Worm (Caenorhabditis elegans) whole organism, mixed stage, embryonic: ENCODE data around the gene pdhb-1.

Experiments used
- ces-1 ChIP-seq: fragments of 150-350 bp; optimal IDR thresholded peaks from 2 replicates; lab custom pipeline; 2014; ENCODE audit warnings: missing biosample characterization, missing genetic modification reagents, missing genetic modification characterization
- elt-3 ChIP-seq: fragments of 150-350 bp; optimal IDR thresholded peaks from 2 replicates; lab custom pipeline; 2014; ENCODE audit warnings: missing biosample characterization, missing genetic modification characterization
- mep-1 ChIP-seq: fragments of 150-350 bp; optimal IDR thresholded peaks from 2 replicates; lab custom pipeline; 2017; ENCODE audit warnings: missing biosample characterization, missing genetic modification reagents, missing genetic modification characterization, inconsistent platforms
- nhr-237 ChIP-seq: fragments of 150-350 bp; optimal IDR thresholded peaks from 2 replicates; lab custom pipeline; 2014; ENCODE audit warnings: missing biosample characterization, missing genetic modification characterization
- pha-4 ChIP-seq: fragments of 150-350 bp; optimal IDR thresholded peaks from 2 replicates; lab custom pipeline; 2018; ENCODE audit warnings: missing biosample characterization, missing genetic modification reagents, missing genetic modification characterization
- unc-62 ChIP-seq: fragments of 150-350 bp; optimal IDR thresholded peaks from 2 replicates; lab custom pipeline; 2014; ENCODE audit warnings: missing biosample characterization, missing genetic modification reagents, missing genetic modification characterization

- no peak for TF ChIP-seq pha-4
- no peak for TF ChIP-seq nhr-237 (tag; lab: Kevin White, UChicago)
- TF ChIP-seq elt-3 (tag; lab: Kevin White, UChicago) = no peak
- TF ChIP-seq unc-62 = no peak
- no peak for TF ChIP-seq ces-1 (GFP tag; lab: Kevin White, UChicago)
- no peak for TF ChIP-seq mep-1 (tag; lab: Kevin White, UChicago)
These were observed 39.9 kb downstream of the pdhb-1 start, which contains the start of gene grd-3 for ce11 chrIV:3439354-3439753.
